Worm (Caenorhabditis elegans): Measurements from ENCODE around the gene srw-33.

The srw-33 gene

DNA sequence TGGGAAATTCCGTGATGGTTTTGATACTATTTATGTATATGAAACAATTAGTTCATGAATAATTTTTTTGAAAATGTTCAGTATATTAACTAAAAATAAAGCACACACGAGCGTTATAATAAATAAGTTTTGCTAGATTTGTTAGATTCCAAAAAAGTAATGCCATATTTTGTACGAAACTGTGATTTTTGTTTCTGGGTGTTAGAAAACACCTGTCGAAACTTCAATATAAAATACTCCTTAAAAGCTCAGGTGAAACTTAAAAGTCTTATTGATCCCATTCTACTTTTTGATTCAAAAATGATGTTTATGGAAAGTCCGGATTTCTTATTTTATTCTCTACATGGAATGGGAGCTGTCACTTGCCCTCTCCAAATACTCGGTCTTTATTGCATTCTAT lies 35.4 kb downstream of the srw-33 start, which contains the start of gene srh-265:
Gene srh-265, plus strand, starts transcription at position 301 of the 400 bp plus-strand sequence.
- TF ChIP-seq sea-1 (GFP tag; conservative IDR thresholded peaks at IDR 0.05) (no peak), hnd-1 (tag; optimal IDR thresholded peaks at IDR 0.05) (no peak), pes-1 (GFP tag; IDR thresholded peaks at IDR 0.05) (no peak), tbx-37 (GFP tag; conservative IDR thresholded peaks at IDR 0.05) (no peak), hmg-4 (GFP tag; optimal IDR thresholded peaks at IDR 0.05) (no peak), flt-1 (GFP tag; IDR thresholded peaks at IDR 0.05) (no peak), tra-4 (tag; optimal IDR thresholded peaks at IDR 0.05) (no peak), ama-1 (optimal IDR thresholded peaks at IDR 0.05) (no peak), hmbx-1 (tag; optimal IDR thresholded peaks at IDR 0.05) (no peak)

DNA sequence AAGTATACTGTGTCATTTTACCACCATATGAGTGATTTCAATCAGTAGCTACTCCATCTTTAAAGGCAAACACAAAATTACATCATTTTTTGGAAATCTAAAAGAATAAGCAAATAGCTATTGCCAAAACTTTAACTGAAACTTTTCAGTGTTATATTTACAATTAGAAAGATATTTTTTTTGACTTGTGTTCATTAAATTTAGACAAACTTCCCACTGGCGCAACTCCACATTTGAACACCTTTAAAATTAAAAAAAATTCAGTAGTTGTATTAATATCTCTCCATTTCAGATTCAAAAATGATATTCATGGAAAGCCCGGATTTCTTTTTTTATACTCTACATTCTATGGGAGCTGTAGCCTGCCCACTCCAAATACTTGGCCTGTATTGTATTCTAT lies 37.5 kb downstream of the srw-33 start, which contains the start of gene srh-264:
Gene srh-264, plus strand, starts transcription at position 301 of the 400 bp plus-strand sequence.
- TF ChIP-seq tbx-11 (GFP tag; IDR thresholded peaks at IDR 0.05) (no peak), aly-1 (tag; optimal IDR thresholded peaks at IDR 0.05) (no peak), ceh-13 (GFP tag; optimal IDR thresholded peaks at IDR 0.05) (no peak), hmbx-1 (tag; optimal IDR thresholded peaks at IDR 0.05) (no peak), pes-1 (GFP tag; IDR thresholded peaks at IDR 0.05) (no peak), ama-1 (optimal IDR thresholded peaks at IDR 0.05) (no peak), B0310.2 (tag; optimal IDR thresholded peaks at IDR 0.05) (no peak), flt-1 (GFP tag; IDR thresholded peaks at IDR 0.05) (no peak), F13C5.2 (tag; optimal IDR thresholded peaks at IDR 0.05) (no peak), ceh-36 (tag; optimal IDR thresholded peaks at IDR 0.05) (no peak)

DNA sequence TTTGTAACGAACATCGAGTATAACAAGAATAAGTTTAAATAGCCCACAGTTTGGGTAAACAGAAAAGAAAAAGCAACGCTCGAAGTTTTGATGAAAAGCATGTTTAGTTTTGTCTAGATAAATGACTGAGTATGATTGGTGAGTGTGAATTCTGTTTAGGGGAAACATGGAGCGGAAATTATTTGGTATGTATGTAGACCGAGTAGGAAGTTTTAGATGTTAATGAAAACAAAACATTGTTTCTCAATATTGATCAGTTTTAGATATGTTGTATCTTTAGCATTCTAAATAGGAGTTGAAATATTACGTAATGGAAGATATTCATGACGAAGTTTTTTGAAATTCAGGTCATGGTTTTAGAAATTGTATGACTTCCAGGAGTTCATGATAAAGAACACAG lies 38.7 kb downstream of the srw-33 start, which contains the start of gene srbc-63:
Gene srbc-63, minus strand, starts transcription at position 101 of the 400 bp plus-strand sequence.
- TF ChIP-seq ets-7 (tag; optimal IDR thresholded peaks at IDR 0.05): no peak
- TF ChIP-seq hmbx-1 (tag; optimal IDR thresholded peaks at IDR 0.05): no peak
- TF ChIP-seq tbx-11 (GFP tag; IDR thresholded peaks at IDR 0.05): no peak
- no peak for TF ChIP-seq ceh-36 (tag; optimal IDR thresholded peaks at IDR 0.05)
- no peak for TF ChIP-seq ama-1 (optimal IDR thresholded peaks at IDR 0.05)
- TF ChIP-seq tra-4 (tag; optimal IDR thresholded peaks at IDR 0.05): no peak
- TF ChIP-seq hnd-1 (tag; optimal IDR thresholded peaks at IDR 0.05): no peak
- TF ChIP-seq flt-1 (GFP tag; IDR thresholded peaks at IDR 0.05): no peak
- no peak for TF ChIP-seq scrt-1 (GFP tag; IDR thresholded peaks at IDR 0.05)
- no peak for TF ChIP-seq hmg-4 (GFP tag; optimal IDR thresholded peaks at IDR 0.05)
- TF ChIP-seq B0310.2 (tag; optimal IDR thresholded peaks at IDR 0.05): no peak
- no peak for TF ChIP-seq pes-1 (GFP tag; IDR thresholded peaks at IDR 0.05)
- no peak for TF ChIP-seq ceh-13 (GFP tag; optimal IDR thresholded peaks at IDR 0.05)
- TF ChIP-seq aly-1 (tag; optimal IDR thresholded peaks at IDR 0.05): no peak
- TF ChIP-seq sea-1 (GFP tag; conservative IDR thresholded peaks at IDR 0.05): no peak
- no peak for TF ChIP-seq F13C5.2 (tag; optimal IDR thresholded peaks at IDR 0.05)
- no peak for TF ChIP-seq tbx-37 (GFP tag; conservative IDR thresholded peaks at IDR 0.05)

DNA sequence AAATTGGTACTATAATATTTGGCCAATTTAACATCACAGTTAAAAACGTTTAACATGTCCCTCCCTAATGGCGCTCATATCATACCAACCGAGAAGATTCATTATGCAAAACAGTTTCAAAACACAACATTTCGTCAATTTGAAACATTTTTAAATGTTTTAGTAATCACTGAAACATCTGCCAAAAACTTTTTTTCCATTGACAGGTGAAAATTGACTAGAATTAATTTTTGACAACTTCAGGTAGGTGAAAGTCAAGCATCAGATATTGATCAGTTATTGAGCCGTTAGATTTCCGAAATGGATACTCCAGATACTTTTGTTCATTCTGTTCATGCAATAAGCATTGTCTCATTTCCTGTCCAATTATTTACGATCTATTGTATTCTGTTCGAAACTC lies 44.4 kb downstream of the srw-33 start, which contains the start of gene srh-257:
Gene srh-257, plus strand, starts transcription at position 301 of the 400 bp plus-strand sequence.
- TF ChIP-seq B0310.2 (tag; optimal IDR thresholded peaks at IDR 0.05) (no peak), tra-4 (tag; optimal IDR thresholded peaks at IDR 0.05) (no peak), scrt-1 (GFP tag; IDR thresholded peaks at IDR 0.05) (no peak), ceh-36 (tag; optimal IDR thresholded peaks at IDR 0.05) (no peak), ama-1 (optimal IDR thresholded peaks at IDR 0.05) (no peak), aly-1 (tag; optimal IDR thresholded peaks at IDR 0.05) (no peak), ets-7 (tag; optimal IDR thresholded peaks at IDR 0.05) (no peak), hnd-1 (tag; optimal IDR thresholded peaks at IDR 0.05) (no peak), hmbx-1 (tag; optimal IDR thresholded peaks at IDR 0.05) (no peak), F13C5.2 (tag; optimal IDR thresholded peaks at IDR 0.05) (no peak)

DNA sequence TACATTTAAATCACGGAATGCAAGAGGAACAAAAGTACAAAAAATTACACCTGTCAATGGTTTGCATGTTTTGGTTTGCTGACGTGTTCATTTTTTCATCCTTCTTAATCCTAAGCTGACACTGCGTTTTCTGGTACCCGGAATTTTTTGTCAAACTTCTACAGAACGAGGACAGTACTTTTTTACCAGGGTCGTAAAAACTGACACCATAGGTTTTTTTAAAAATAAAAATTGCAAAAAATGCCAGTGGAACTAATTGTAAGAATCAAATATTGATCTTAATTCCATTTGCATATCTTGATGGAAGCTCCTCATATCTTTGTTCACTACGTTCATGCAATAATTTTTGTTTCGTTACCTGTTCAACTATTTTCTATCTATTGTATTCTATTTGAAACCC lies 46.5 kb downstream of the srw-33 start, which contains the start of gene srh-258:
Gene srh-258, plus strand, starts transcription at position 301 of the 400 bp plus-strand sequence.
- TF ChIP-seq hmg-4 (GFP tag; optimal IDR thresholded peaks at IDR 0.05): no peak
- TF ChIP-seq flt-1 (GFP tag; IDR thresholded peaks at IDR 0.05): no peak
- no peak for TF ChIP-seq pes-1 (GFP tag; IDR thresholded peaks at IDR 0.05)

DNA sequence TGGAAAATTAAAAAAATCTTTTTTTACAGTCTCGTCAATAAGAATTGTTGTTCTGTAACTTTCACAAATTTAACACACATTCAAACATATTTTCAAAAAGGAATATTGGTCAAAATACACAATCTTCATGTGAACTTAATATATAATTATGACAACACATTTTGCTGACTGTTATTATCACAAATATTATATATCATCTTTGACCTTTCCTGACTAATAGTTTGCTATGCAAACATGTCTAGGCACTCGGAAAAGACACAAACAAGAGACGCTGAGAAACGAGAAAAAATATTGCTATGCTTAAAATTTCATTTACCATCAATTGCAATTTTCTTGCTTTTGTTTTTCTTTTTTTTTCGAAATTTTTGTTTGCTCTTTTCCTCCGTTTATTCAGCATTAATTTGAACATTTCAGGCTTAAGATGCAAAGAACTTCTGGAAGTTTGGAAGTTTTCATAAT lies 49.4 kb downstream of the srw-33 start, which contains the start of gene fbxa-135:
Gene fbxa-135, plus strand, starts transcription at position 409 of the 459 bp plus-strand sequence.
- TF ChIP-seq tbx-11 (GFP tag; IDR thresholded peaks at IDR 0.05) (no peak), sea-1 (GFP tag; conservative IDR thresholded peaks at IDR 0.05) (no peak), hnd-1 (tag; optimal IDR thresholded peaks at IDR 0.05) (no peak), tbx-37 (GFP tag; conservative IDR thresholded peaks at IDR 0.05) (no peak), tra-4 (tag; optimal IDR thresholded peaks at IDR 0.05) (no peak)

DNA sequence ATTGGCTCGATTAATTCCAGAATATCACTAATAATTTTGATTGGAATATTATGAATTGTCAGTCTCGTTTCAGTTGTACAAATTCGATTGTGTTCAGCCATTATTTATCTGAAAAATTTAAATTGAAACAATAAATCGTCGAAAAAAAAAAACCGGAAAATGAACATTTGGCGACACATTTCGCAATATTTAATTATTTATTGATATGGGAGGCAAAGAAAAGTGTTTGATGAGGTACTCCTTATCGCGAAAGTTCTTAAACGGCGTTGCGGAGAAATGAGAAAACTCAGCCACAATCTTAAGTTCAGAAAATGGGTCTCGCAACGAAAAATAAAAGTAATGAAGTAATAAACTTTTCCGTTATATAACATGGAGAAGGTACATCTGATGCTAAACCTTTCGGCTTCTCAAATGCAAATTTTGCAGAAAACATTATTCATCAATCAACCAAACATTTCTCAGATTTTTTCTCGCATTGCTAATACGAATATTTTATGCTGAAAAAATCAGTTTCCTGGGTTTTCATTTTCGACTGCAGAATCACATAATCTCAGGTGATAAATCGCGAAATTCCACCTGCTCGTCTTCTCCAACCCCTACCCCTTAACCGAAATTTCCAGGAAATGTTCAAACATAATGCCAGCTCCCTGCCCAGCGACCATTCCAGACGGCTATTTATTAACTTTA lies 51.5 kb downstream of the srw-33 start, which contains the start of the genes T06E6.15 and sri-7:
Gene T06E6.15, minus strand, starts transcription at position 101 of the 687 bp plus-strand sequence.
Gene sri-7, plus strand, starts transcription at position 637 of the 687 bp plus-strand sequence.
- TF ChIP-seq hnd-1 (tag; optimal IDR thresholded peaks at IDR 0.05): no peak
- no peak for TF ChIP-seq flt-1 (GFP tag; IDR thresholded peaks at IDR 0.05)
- TF ChIP-seq aly-1 (tag; optimal IDR thresholded peaks at IDR 0.05): no peak
- no peak for TF ChIP-seq hmg-4 (GFP tag; optimal IDR thresholded peaks at IDR 0.05)
- no peak for TF ChIP-seq scrt-1 (GFP tag; IDR thresholded peaks at IDR 0.05)
- no peak for TF ChIP-seq ceh-13 (GFP tag; optimal IDR thresholded peaks at IDR 0.05)

All from whole organism, early embryonic.